Worm (Caenorhabditis elegans) whole organism, young adult: Measurements from ENCODE around the gene efk-1.

Experiments used
- B0019.2 ChIP-seq: fragments of 200-800 bp; sonication (Bioruptor generic); conservative IDR thresholded peaks from 2 replicates; pipeline ENCODE4 v1.3.6; 2022; ENCODE audit warnings: missing genetic modification reagents, missing genetic modification characterization, missing compliant biosample characterization
- B0035.1 ChIP-seq: sonication (generic microtip); optimal IDR thresholded peaks from 2 replicates; lab custom pipeline; 2016; ENCODE audit warnings: missing genetic modification characterization, mild to moderate bottlenecking, missing compliant biosample characterization, missing genotype, missing genetic modification reagents
- B0336.3 ChIP-seq: fragments of 200-800 bp; sonication (Bioruptor generic); IDR thresholded peaks from 2 replicates; pipeline ENCODE4 v1.3.6; 2022; ENCODE audit warnings: missing genetic modification characterization, missing compliant biosample characterization
- C06A6.2 ChIP-seq: fragments of 200-800 bp; sonication (Bioruptor generic); conservative IDR thresholded peaks from 2 replicates; pipeline ENCODE4 v1.3.6; 2022; ENCODE audit warnings: missing genetic modification characterization, missing compliant biosample characterization
- C17E4.6 ChIP-seq: fragments of 200-800 bp; sonication (Bioruptor generic); IDR thresholded peaks from 2 replicates; pipeline ENCODE4 v1.3.6; 2022; ENCODE audit warnings: missing genetic modification reagents, missing genetic modification characterization, missing compliant biosample characterization
- F33H1.4 ChIP-seq: fragments of 200-800 bp; sonication (Bioruptor generic); IDR thresholded peaks from 2 replicates; pipeline ENCODE4 v1.3.6; 2022; ENCODE audit warnings: missing genetic modification reagents, missing genetic modification characterization, missing compliant biosample characterization
- F39B2.1 ChIP-seq: fragments of 200-800 bp; sonication (Bioruptor generic); IDR thresholded peaks from 2 replicates; pipeline ENCODE4 v1.3.6; 2022; ENCODE audit warnings: missing genetic modification reagents, missing genetic modification characterization, missing compliant biosample characterization
- F49E8.2 ChIP-seq: sonication (generic microtip); optimal IDR thresholded peaks from 3 replicates; lab custom pipeline; 2017; ENCODE audit warnings: missing genetic modification characterization, mild to moderate bottlenecking, missing compliant biosample characterization, antibody characterized with exemption, moderate library complexity; ENCODE audit not compliant: insufficient read depth
- F52B5.7 ChIP-seq: sonication (generic microtip); optimal IDR thresholded peaks from 2 replicates; lab custom pipeline; 2016; ENCODE audit warnings: mild to moderate bottlenecking, missing genetic modification characterization, missing compliant biosample characterization
- F57A8.1 ChIP-seq: fragments of 200-800 bp; sonication (Bioruptor generic); optimal IDR thresholded peaks from 2 replicates; lab custom pipeline; 2018; ENCODE audit warnings: mild to moderate bottlenecking, missing genetic modification characterization, moderate library complexity, missing compliant biosample characterization
- K11D2.4 ChIP-seq: fragments of 200-800 bp; sonication (Bioruptor generic); IDR thresholded peaks from 2 replicates; pipeline ENCODE4 v1.3.6; 2022; ENCODE audit warnings: missing genetic modification reagents, missing genetic modification characterization, missing compliant biosample characterization
- K12H6.12 ChIP-seq: fragments of 200-800 bp; sonication (Bioruptor generic); optimal IDR thresholded peaks from 2 replicates; lab custom pipeline; 2018; ENCODE audit warnings: mild to moderate bottlenecking, missing genetic modification characterization, missing compliant biosample characterization
- Y53F4B.3 ChIP-seq: fragments of 200-800 bp; sonication (Bioruptor generic); IDR thresholded peaks from 2 replicates; pipeline ENCODE4 v1.3.6; 2022; ENCODE audit warnings: missing genetic modification reagents, missing genetic modification characterization, missing compliant biosample characterization
- Y53G8AR.9 ChIP-seq: fragments of 200-800 bp; sonication (Bioruptor generic); conservative IDR thresholded peaks from 2 replicates; pipeline ENCODE4 v1.3.6; 2022; ENCODE audit warnings: missing genetic modification reagents, missing genetic modification characterization, missing compliant biosample characterization
- Y56A3A.18 ChIP-seq: fragments of 200-800 bp; sonication (Bioruptor generic); IDR thresholded peaks from 2 replicates; pipeline ENCODE4 v1.3.6; 2022; ENCODE audit warnings: missing genetic modification reagents, missing genetic modification characterization, missing compliant biosample characterization
- Y67H2A.10 ChIP-seq: fragments of 200-800 bp; sonication (Bioruptor generic); conservative IDR thresholded peaks from 2 replicates; pipeline ENCODE4 v1.3.6; 2022; ENCODE audit warnings: missing genetic modification reagents, missing genetic modification characterization, missing compliant biosample characterization
- Y79H2A.3 ChIP-seq: fragments of 200-800 bp; sonication (Bioruptor generic); conservative IDR thresholded peaks from 2 replicates; pipeline ENCODE4 v1.3.6; 2022; ENCODE audit warnings: missing genetic modification reagents, missing genetic modification characterization, missing compliant biosample characterization
- Y95B8A.8 ChIP-seq: fragments of 200-800 bp; sonication (Bioruptor generic); IDR thresholded peaks from 2 replicates; pipeline ENCODE4 v1.3.6; 2022; ENCODE audit warnings: missing genetic modification reagents, missing genetic modification characterization, missing compliant biosample characterization
- attf-3 ChIP-seq: fragments of 200-800 bp; sonication (Bioruptor generic); conservative IDR thresholded peaks from 2 replicates; pipeline ENCODE4 v1.3.6; 2022; ENCODE audit warnings: missing genetic modification reagents, missing genetic modification characterization, missing compliant biosample characterization
- attf-5 ChIP-seq: fragments of 200-800 bp; sonication (Bioruptor generic); optimal IDR thresholded peaks from 2 replicates; lab custom pipeline; 2018; ENCODE audit warnings: mild to moderate bottlenecking, missing genetic modification characterization, missing compliant biosample characterization
- bed-1 ChIP-seq: fragments of 200-800 bp; sonication (Bioruptor generic); IDR thresholded peaks from 2 replicates; pipeline ENCODE4 v1.3.6; 2022; ENCODE audit warnings: missing genetic modification reagents, missing genetic modification characterization, missing compliant biosample characterization
- bed-2 ChIP-seq: fragments of 200-800 bp; sonication (Bioruptor generic); IDR thresholded peaks from 2 replicates; pipeline ENCODE4 v1.3.6; 2022; ENCODE audit warnings: missing genetic modification reagents, missing genetic modification characterization, missing compliant biosample characterization
- chd-7 ChIP-seq: sonication (generic microtip); optimal IDR thresholded peaks from 2 replicates; lab custom pipeline; 2016; ENCODE audit warnings: mild to moderate bottlenecking, missing genetic modification characterization, moderate library complexity, missing compliant biosample characterization
- die-1 ChIP-seq: sonication (generic microtip); optimal IDR thresholded peaks from 2 replicates; lab custom pipeline; 2016; ENCODE audit warnings: missing genotype, mild to moderate bottlenecking, missing genetic modification characterization, missing compliant biosample characterization
- gei-17 ChIP-seq: fragments of 200-800 bp; sonication (Bioruptor generic); optimal IDR thresholded peaks from 2 replicates; lab custom pipeline; 2018; ENCODE audit warnings: mild to moderate bottlenecking, missing genetic modification characterization, missing compliant biosample characterization
- hlh-12 ChIP-seq: sonication (generic microtip); optimal IDR thresholded peaks from 2 replicates; lab custom pipeline; 2016; ENCODE audit warnings: missing genetic modification characterization, missing compliant biosample characterization
- hlh-26 ChIP-seq: fragments of 200-800 bp; sonication (Bioruptor generic); conservative IDR thresholded peaks from 2 replicates; pipeline ENCODE4 v1.3.6; 2022; ENCODE audit warnings: missing genetic modification reagents, missing genetic modification characterization, missing compliant biosample characterization
- hmg-20 ChIP-seq: fragments of 200-800 bp; sonication (Bioruptor generic); IDR thresholded peaks from 2 replicates; pipeline ENCODE4 v1.3.6; 2022; ENCODE audit warnings: missing genetic modification reagents, missing genetic modification characterization, missing compliant biosample characterization
- hsf-1 ChIP-seq: fragments of 200-800 bp; sonication (Bioruptor generic); IDR thresholded peaks from 2 replicates; pipeline ENCODE4 v1.3.6; 2022; ENCODE audit warnings: missing genetic modification reagents, missing genetic modification characterization, missing compliant biosample characterization
- lin-40 ChIP-seq: sonication (generic microtip); optimal IDR thresholded peaks from 2 replicates; lab custom pipeline; 2016; ENCODE audit warnings: missing genetic modification characterization, mild to moderate bottlenecking, missing compliant biosample characterization, missing genotype, missing genetic modification reagents
- madf-10 ChIP-seq: sonication (generic microtip); optimal IDR thresholded peaks from 2 replicates; lab custom pipeline; 2016; ENCODE audit warnings: mild to moderate bottlenecking, missing genetic modification characterization, missing compliant biosample characterization
- madf-6 ChIP-seq: fragments of 200-800 bp; sonication (Bioruptor generic); IDR thresholded peaks from 2 replicates; pipeline ENCODE4 v1.3.6; 2022; ENCODE audit warnings: missing genetic modification reagents, missing genetic modification characterization, missing compliant biosample characterization
- mel-28 ChIP-seq: sonication (generic microtip); optimal IDR thresholded peaks from 2 replicates; lab custom pipeline; 2016; ENCODE audit warnings: borderline replicate concordance, mild to moderate bottlenecking, missing genetic modification characterization, missing compliant biosample characterization
- nfya-1 ChIP-seq: sonication (generic microtip); optimal IDR thresholded peaks from 2 replicates; lab custom pipeline; 2017; ENCODE audit warnings: antibody characterized with exemption, missing compliant biosample characterization, missing genetic modification characterization, borderline replicate concordance; ENCODE audit not compliant: insufficient read depth
- nfya-2 ChIP-seq: fragments of 200-800 bp; sonication (Bioruptor generic); IDR thresholded peaks from 2 replicates; pipeline ENCODE4 v1.3.6; 2022; ENCODE audit warnings: missing genetic modification reagents, missing genetic modification characterization, missing compliant biosample characterization
- nfyb-1 ChIP-seq: fragments of 200-800 bp; sonication (Bioruptor generic); IDR thresholded peaks from 2 replicates; pipeline ENCODE4 v1.3.6; 2022; ENCODE audit warnings: missing genetic modification reagents, missing genetic modification characterization, missing compliant biosample characterization
- nhr-120 ChIP-seq: fragments of 200-800 bp; sonication (Bioruptor generic); IDR thresholded peaks from 2 replicates; pipeline ENCODE4 v1.3.6; 2022; ENCODE audit warnings: missing genetic modification characterization, missing compliant biosample characterization
- pbrm-1 ChIP-seq: fragments of 200-800 bp; sonication (Bioruptor generic); IDR thresholded peaks from 2 replicates; pipeline ENCODE4 v1.3.6; 2022; ENCODE audit warnings: missing genetic modification reagents, missing genetic modification characterization, missing compliant biosample characterization
- snpc-3.4 ChIP-seq: sonication (generic microtip); optimal IDR thresholded peaks from 2 replicates; lab custom pipeline; 2017; ENCODE audit warnings: missing genetic modification characterization, mild to moderate bottlenecking, missing compliant biosample characterization, antibody characterized with exemption, moderate library complexity, missing genotype, missing genetic modification reagents
- sptf-2 ChIP-seq: fragments of 200-800 bp; sonication (Bioruptor generic); optimal IDR thresholded peaks from 2 replicates; lab custom pipeline; 2018; ENCODE audit warnings: mild to moderate bottlenecking, missing genetic modification characterization, missing compliant biosample characterization
- tbp1 ChIP-seq: fragments of 200-800 bp; sonication (Bioruptor generic); optimal IDR thresholded peaks from 2 replicates; lab custom pipeline; 2018; ENCODE audit warnings: mild to moderate bottlenecking, missing genetic modification characterization, missing compliant biosample characterization
- tbx-9 ChIP-seq: sonication (generic microtip); optimal IDR thresholded peaks from 2 replicates; lab custom pipeline; 2016; ENCODE audit warnings: borderline replicate concordance, missing genetic modification characterization, inconsistent platforms, missing compliant biosample characterization
- tlf-1 ChIP-seq: fragments of 200-800 bp; sonication (Bioruptor generic); optimal IDR thresholded peaks from 2 replicates; lab custom pipeline; 2018; ENCODE audit warnings: mild to moderate bottlenecking, missing genetic modification characterization, missing compliant biosample characterization
- unc-130 ChIP-seq: sonication (generic microtip); optimal IDR thresholded peaks from 2 replicates; lab custom pipeline; 2016; ENCODE audit warnings: missing genetic modification reagents, missing genetic modification characterization, missing compliant biosample characterization
- unc-62 ChIP-seq: fragments of 150-350 bp; optimal IDR thresholded peaks from 2 replicates; lab custom pipeline; 2014; ENCODE audit warnings: missing biosample characterization, missing genetic modification reagents, missing genetic modification characterization
- xnd-1 ChIP-seq: sonication (generic microtip); optimal IDR thresholded peaks from 2 replicates; lab custom pipeline; 2016; ENCODE audit warnings: missing genotype, missing genetic modification reagents, missing genetic modification characterization, missing compliant biosample characterization
- ztf-25 ChIP-seq: fragments of 200-800 bp; sonication (Bioruptor generic); IDR thresholded peaks from 2 replicates; pipeline ENCODE4 v1.3.6; 2022; ENCODE audit warnings: missing genetic modification reagents, missing genetic modification characterization, missing compliant biosample characterization
- ztf-28 ChIP-seq: fragments of 200-800 bp; sonication (Bioruptor generic); IDR thresholded peaks from 2 replicates; pipeline ENCODE4 v1.3.6; 2022; ENCODE audit warnings: missing genetic modification reagents, missing genetic modification characterization, missing compliant biosample characterization

The efk-1 gene

DNA sequence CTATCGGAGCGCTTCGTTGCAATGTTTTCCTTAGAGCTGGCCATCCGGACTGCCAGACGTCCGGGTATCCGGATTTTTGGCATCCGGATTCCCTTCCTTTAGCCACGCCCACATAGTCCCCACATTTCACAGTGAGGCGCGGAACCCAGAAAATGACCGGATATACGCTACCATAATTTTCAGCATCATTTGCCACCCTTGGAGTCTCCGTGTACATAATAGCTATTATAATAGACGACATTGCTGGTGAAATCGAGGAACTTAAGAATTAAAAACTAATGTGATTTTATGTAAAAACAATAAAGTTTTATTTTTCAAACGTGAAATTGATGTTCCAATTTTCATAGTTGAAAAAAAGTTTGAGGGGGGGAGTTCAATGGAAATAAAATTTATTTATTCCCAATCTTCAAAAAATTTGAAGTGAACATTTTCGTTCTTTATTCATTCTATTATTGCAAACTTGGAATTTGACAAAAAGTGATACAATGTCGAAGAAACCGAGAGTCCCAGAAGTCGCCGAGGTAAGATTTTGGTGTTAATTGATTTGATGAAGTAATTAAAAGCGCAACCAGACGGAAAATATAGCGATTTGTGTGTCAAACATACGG, 42.0 kb upstream of the efk-1 start (continued):
- TF ChIP-seq xnd-1 (tag; lab: Kevin White, UChicago) (peak; percentile 51), B0035.1 (tag; lab: Kevin White, UChicago) (no peak), lin-40 (tag; lab: Kevin White, UChicago) (no peak), C17E4.6 (GFP tag; lab: Robert Waterston, UW) (no peak), Y53G8AR.9 (GFP tag; lab: Robert Waterston, UW) (no peak; the same call in 1 of the 2 replicates), nfyb-1 (GFP tag; lab: Robert Waterston, UW) (no peak), ztf-25 (no peak), F49E8.2 (tag; lab: Kevin White, UChicago) (peak; percentile 83), tlf-1 (GFP tag; lab: Kevin White, UChicago) (peak; percentile 34), tbx-9 (no peak), hlh-26 (GFP tag; lab: Robert Waterston, UW) (no peak), bed-2 (GFP tag; lab: Robert Waterston, UW) (no peak), tbp1 (GFP tag; lab: Kevin White, UChicago) (peak; percentile 73), nhr-120 (GFP tag; lab: Robert Waterston, UW) (no peak), snpc-3.4 (peak; percentile 69), die-1 (tag; lab: Kevin White, UChicago) (no peak), nfya-2 (GFP tag; lab: Robert Waterston, UW) (0 out of 2 replicates have a peak, but pooled peaks have one; percentile 36), C06A6.2 (GFP tag; lab: Robert Waterston, UW) (no peak), B0336.3 (peak; percentile 63), gei-17 (GFP tag; lab: Kevin White, UChicago) (no peak), nfya-1 (tag; lab: Kevin White, UChicago) (no peak), F39B2.1 (GFP tag; lab: Robert Waterston, UW) (no peak), bed-1 (GFP tag; lab: Robert Waterston, UW) (no peak), Y56A3A.18 (no peak), hsf-1 (no peak), Y53F4B.3 (no peak), K11D2.4 (GFP tag; lab: Robert Waterston, UW) (no peak), F52B5.7 (tag; lab: Kevin White, UChicago) (no peak), K12H6.12 (tag; lab: Kevin White, UChicago) (no peak), F57A8.1 (GFP tag; lab: Kevin White, UChicago) (no peak), attf-5 (no peak), F33H1.4 (GFP tag; lab: Robert Waterston, UW) (peak; percentile 35; the same call in 1 of the 2 replicates), madf-10 (tag; lab: Kevin White, UChicago) (no peak), unc-62 (no peak), pbrm-1 (GFP tag; lab: Robert Waterston, UW) (no peak), Y79H2A.3 (GFP tag; lab: Robert Waterston, UW) (no peak), madf-6 (GFP tag; lab: Robert Waterston, UW) (peak; percentile 68), unc-130 (GFP tag; lab: Kevin White, UChicago) (no peak), ztf-28 (GFP tag; lab: Robert Waterston, UW) (no peak), hmg-20 (GFP tag; lab: Robert Waterston, UW) (no peak), B0019.2 (GFP tag; lab: Robert Waterston, UW) (no peak), chd-7 (tag; lab: Kevin White, UChicago) (peak; percentile 32), mel-28 (tag; lab: Kevin White, UChicago) (no peak), hlh-12 (no peak), Y95B8A.8 (GFP tag; lab: Robert Waterston, UW) (no peak), attf-3 (GFP tag; lab: Robert Waterston, UW) (no peak), sptf-2 (GFP tag; lab: Kevin White, UChicago) (no peak), Y67H2A.10 (GFP tag; lab: Robert Waterston, UW) (no peak)
